Fruit fly (Drosophila melanogaster): ENCODE data around the gene CG10343.

DNA sequence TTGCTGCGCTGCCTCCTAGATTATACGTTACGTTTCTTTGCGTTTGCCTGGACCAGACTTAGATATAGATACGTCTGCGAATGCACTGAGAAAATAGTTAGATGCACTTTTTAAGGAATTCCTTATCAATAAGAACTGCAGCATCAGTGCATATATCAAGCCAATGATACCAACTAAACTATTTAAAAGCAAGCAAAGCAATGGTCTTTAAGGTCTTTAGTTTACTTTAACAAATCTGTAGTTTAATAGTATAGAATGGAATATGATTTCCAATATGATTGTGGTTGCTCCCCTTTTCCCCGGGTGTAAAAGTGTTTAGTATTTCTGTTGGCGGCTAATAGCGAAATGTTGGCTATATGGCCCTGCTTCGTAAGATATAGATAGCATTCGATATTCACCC is 43.4 kb downstream of the CG10343 start:
- peak; percentile 38 for TF ChIP-seq Ets98B (GFP tag; IDR thresholded peaks at IDR 0.05)
- TF ChIP-seq EcR (GFP tag; optimal IDR thresholded peaks at IDR 0.05) = no peak
- no peak for TF ChIP-seq fd96Ca (GFP tag; IDR thresholded peaks at IDR 0.05)
- peak; percentile 47; the same call in 1 of the 2 replicates for TF ChIP-seq CG32121 (GFP tag; IDR thresholded peaks at IDR 0.05)
- no peak for TF ChIP-seq Pif1A (GFP tag; optimal IDR thresholded peaks at IDR 0.05)
- TF ChIP-seq Pif1B (GFP tag; optimal IDR thresholded peaks at IDR 0.05) = no peak

Data from whole organism, pupa.